Fruit fly (Drosophila melanogaster) whole organism, embryonic: Measurements from ENCODE around the gene Sgt1.

Source experiments
- BEAF-32 ChIP-seq: fragments of 200-800 bp; sonication (Bioruptor generic); optimal IDR thresholded peaks from 3 replicates; lab custom pipeline; 2017; ENCODE audit warnings: missing biosample characterization, missing genetic modification characterization, mild to moderate bottlenecking, moderate library complexity, missing genetic modification reagents
- C15 ChIP-seq: fragments of 200-800 bp; sonication (Bioruptor generic); IDR thresholded peaks from 3 replicates; pipeline ENCODE4 v1.3.6; 2022; ENCODE audit warnings: missing biosample characterization, missing genetic modification characterization
- CG10147 ChIP-seq: fragments of 200-800 bp; sonication (Bioruptor generic); optimal IDR thresholded peaks from 2 replicates; lab custom pipeline; 2019; ENCODE audit warnings: missing biosample characterization, mild to moderate bottlenecking, missing genetic modification characterization, moderate library complexity
- CG13287 ChIP-seq: fragments of 200-800 bp; sonication (Bioruptor generic); IDR thresholded peaks from 2 replicates; pipeline ENCODE4 v1.3.6; 2022; ENCODE audit warnings: missing biosample characterization, missing genetic modification characterization; ENCODE audit not compliant: partially characterized antibody
- CG13296 ChIP-seq: fragments of 200-800 bp; sonication (Bioruptor generic); optimal IDR thresholded peaks from 3 replicates; lab custom pipeline; 2018; ENCODE audit warnings: missing biosample characterization, mild to moderate bottlenecking, missing genetic modification characterization
- CG1603 ChIP-seq: fragments of 200-800 bp; sonication (Bioruptor generic); optimal IDR thresholded peaks from 2 replicates; lab custom pipeline; 2019; ENCODE audit warnings: missing biosample characterization, mild to moderate bottlenecking, missing genetic modification characterization, moderate library complexity
- CG17361 ChIP-seq: fragments of 200-800 bp; sonication (Bioruptor generic); IDR thresholded peaks from 3 replicates; pipeline ENCODE4 v1.3.6; 2022; ENCODE audit warnings: missing biosample characterization, missing genetic modification characterization
- CG17385 ChIP-seq: fragments of 200-800 bp; sonication (Bioruptor generic); optimal IDR thresholded peaks from 3 replicates; lab custom pipeline; 2018; ENCODE audit warnings: missing biosample characterization, mild to moderate bottlenecking, missing genetic modification characterization
- CG18599 ChIP-seq: fragments of 200-800 bp; sonication (Bioruptor generic); optimal IDR thresholded peaks from 3 replicates; lab custom pipeline; 2017; ENCODE audit warnings: missing biosample characterization, missing genetic modification characterization, mild to moderate bottlenecking, moderate library complexity, missing genetic modification reagents
- CG31388 ChIP-seq: fragments of 200-800 bp; sonication (Bioruptor generic); optimal IDR thresholded peaks from 2 replicates; lab custom pipeline; 2016; ENCODE audit warnings: missing biosample characterization, missing genetic modification characterization
- CG3281 ChIP-seq: fragments of 200-800 bp; sonication (Bioruptor generic); optimal IDR thresholded peaks from 3 replicates; lab custom pipeline; 2017; ENCODE audit warnings: missing biosample characterization, mild to moderate bottlenecking, missing genetic modification characterization
- CG4360 ChIP-seq: fragments of 200-800 bp; sonication (Bioruptor generic); IDR thresholded peaks from 2 replicates; pipeline ENCODE4 v1.3.6; 2022; ENCODE audit warnings: missing biosample characterization, missing genetic modification characterization
- CG4617 ChIP-seq: fragments of 200-800 bp; sonication (Bioruptor generic); optimal IDR thresholded peaks from 3 replicates; lab custom pipeline; 2016; ENCODE audit warnings: missing biosample characterization, missing genetic modification characterization, borderline replicate concordance
- CG8924 ChIP-seq: fragments of 200-800 bp; optimal IDR thresholded peaks from 3 replicates; lab custom pipeline; 2019; ENCODE audit warnings: missing biosample characterization, mild to moderate bottlenecking, missing genetic modification characterization, moderate library complexity
- CG9797 ChIP-seq: fragments of 200-800 bp; sonication (Bioruptor generic); optimal IDR thresholded peaks from 3 replicates; lab custom pipeline; 2018; ENCODE audit warnings: missing biosample characterization, mild to moderate bottlenecking, missing genetic modification characterization
- Dll ChIP-seq: fragments of 200-800 bp; sonication (Bioruptor generic); IDR thresholded peaks from 4 replicates; pipeline ENCODE4 v1.3.6; 2022; ENCODE audit warnings: missing biosample characterization, missing genetic modification characterization; ENCODE audit not compliant: partially characterized antibody
- Doc3 ChIP-seq: fragments of 200-800 bp; sonication (Bioruptor generic); IDR thresholded peaks from 3 replicates; pipeline ENCODE4 v1.3.6; 2022; ENCODE audit warnings: missing biosample characterization, missing genetic modification characterization; ENCODE audit not compliant: partially characterized antibody
- Dp ChIP-seq: fragments of 200-800 bp; sonication (Bioruptor generic); optimal IDR thresholded peaks from 2 replicates; lab custom pipeline; 2018; ENCODE audit warnings: missing biosample characterization, mild to moderate bottlenecking, missing genetic modification characterization, moderate library complexity
- Dref ChIP-seq: fragments of 200-800 bp; sonication (Bioruptor generic); IDR thresholded peaks from 2 replicates; pipeline ENCODE4 v1.3.6; 2022; ENCODE audit warnings: missing biosample characterization, missing genetic modification characterization
- E2f2 ChIP-seq: fragments of 200-800 bp; sonication (Bioruptor generic); IDR thresholded peaks from 2 replicates; pipeline ENCODE4 v1.3.6; 2022; ENCODE audit warnings: missing biosample characterization, missing genetic modification characterization
- HmgZ ChIP-seq: fragments of 200-800 bp; sonication (Bioruptor generic); optimal IDR thresholded peaks from 2 replicates; lab custom pipeline; 2018; ENCODE audit warnings: missing biosample characterization, mild to moderate bottlenecking, missing genetic modification characterization
- MBD-R2 ChIP-seq: fragments of 200-800 bp; sonication (Bioruptor generic); IDR thresholded peaks from 2 replicates; pipeline ENCODE4 v1.3.6; 2022; ENCODE audit warnings: missing biosample characterization, missing genetic modification characterization
- MESR4 ChIP-seq: fragments of 200-800 bp; sonication (Bioruptor generic); optimal IDR thresholded peaks from 2 replicates; lab custom pipeline; 2018; ENCODE audit warnings: missing biosample characterization, mild to moderate bottlenecking, missing genetic modification characterization, moderate library complexity
- Pdp1 ChIP-seq, 2 experiments: fragments of 200-800 bp; sonication (Bioruptor generic); optimal IDR thresholded peaks; 3 replicates each; lab custom pipeline; 2016; ENCODE audit warnings: missing biosample characterization in 2 of 2, missing genetic modification characterization in 2 of 2, mild to moderate bottlenecking in 1 of 2, moderate library complexity in 1 of 2
- Scr ChIP-seq: fragments of 200-800 bp; sonication (Bioruptor generic); IDR thresholded peaks from 2 replicates; pipeline ENCODE4 v1.3.6; 2022; ENCODE audit warnings: missing biosample characterization, missing genetic modification characterization; ENCODE audit not compliant: partially characterized antibody
- Sry-δ ChIP-seq: fragments of 200-800 bp; sonication (Bioruptor generic); optimal IDR thresholded peaks from 2 replicates; lab custom pipeline; 2016; ENCODE audit warnings: missing biosample characterization, missing genetic modification characterization
- Taf1 ChIP-seq: fragments of 200-800 bp; sonication (Bioruptor generic); IDR thresholded peaks from 2 replicates; pipeline ENCODE4 v1.3.6; 2022; ENCODE audit warnings: missing biosample characterization, missing genetic modification characterization
- az2 ChIP-seq: fragments of 200-800 bp; sonication (Bioruptor generic); optimal IDR thresholded peaks from 3 replicates; lab custom pipeline; 2016; ENCODE audit warnings: missing biosample characterization, missing genetic modification characterization
- caup ChIP-seq: fragments of 200-800 bp; sonication (Bioruptor generic); optimal IDR thresholded peaks from 3 replicates; lab custom pipeline; 2017; ENCODE audit warnings: missing biosample characterization, mild to moderate bottlenecking, missing genetic modification characterization, moderate library complexity; ENCODE audit not compliant: severe bottlenecking
- chm ChIP-seq: fragments of 200-800 bp; sonication (Bioruptor generic); IDR thresholded peaks from 2 replicates; pipeline ENCODE4 v1.3.6; 2022; ENCODE audit warnings: missing biosample characterization, missing genetic modification characterization
- gfzf ChIP-seq: fragments of 200-800 bp; sonication (Bioruptor generic); optimal IDR thresholded peaks from 2 replicates; lab custom pipeline; 2016; ENCODE audit warnings: missing biosample characterization, mild to moderate bottlenecking, missing genetic modification characterization, moderate library complexity
- kah ChIP-seq: fragments of 200-800 bp; sonication (Bioruptor generic); optimal IDR thresholded peaks from 2 replicates; lab custom pipeline; 2018; ENCODE audit warnings: missing biosample characterization, mild to moderate bottlenecking, missing genetic modification characterization
- knrl ChIP-seq: fragments of 200-800 bp; sonication (Bioruptor generic); IDR thresholded peaks from 3 replicates; pipeline ENCODE4 v1.3.6; 2022; ENCODE audit warnings: missing biosample characterization, missing genetic modification characterization; ENCODE audit not compliant: partially characterized antibody
- onecut ChIP-seq: fragments of 200-800 bp; sonication (Bioruptor generic); IDR thresholded peaks from 2 replicates; pipeline ENCODE4 v1.3.6; 2022; ENCODE audit warnings: missing biosample characterization, missing genetic modification characterization
- pzg ChIP-seq: fragments of 200-800 bp; sonication (Bioruptor generic); optimal IDR thresholded peaks from 3 replicates; lab custom pipeline; 2018; ENCODE audit warnings: missing biosample characterization, mild to moderate bottlenecking, missing genetic modification characterization, moderate library complexity
- row ChIP-seq: fragments of 200-800 bp; sonication (Bioruptor generic); IDR thresholded peaks from 3 replicates; pipeline ENCODE4 v1.3.6; 2022; ENCODE audit warnings: missing biosample characterization, missing genetic modification characterization
- stwl ChIP-seq: fragments of 200-800 bp; sonication (Bioruptor generic); optimal IDR thresholded peaks from 3 replicates; lab custom pipeline; 2018; ENCODE audit warnings: missing biosample characterization, mild to moderate bottlenecking, missing genetic modification characterization, moderate library complexity
- tin ChIP-seq: fragments of 200-800 bp; sonication (Bioruptor generic); optimal IDR thresholded peaks from 3 replicates; lab custom pipeline; 2016; ENCODE audit warnings: missing biosample characterization, missing genetic modification characterization
- tna ChIP-seq: fragments of 200-800 bp; sonication (Bioruptor generic); IDR thresholded peaks from 2 replicates; pipeline ENCODE4 v1.3.6; 2022; ENCODE audit warnings: missing biosample characterization, missing genetic modification characterization; ENCODE audit not compliant: partially characterized antibody
- tup ChIP-seq: fragments of 200-800 bp; sonication (Bioruptor generic); optimal IDR thresholded peaks from 2 replicates; lab custom pipeline; 2016; ENCODE audit warnings: missing biosample characterization, mild to moderate bottlenecking, missing genetic modification characterization, moderate library complexity
- unc-4 ChIP-seq: fragments of 200-800 bp; sonication (Bioruptor generic); IDR thresholded peaks from 2 replicates; pipeline ENCODE4 v1.3.6; 2022; ENCODE audit warnings: missing biosample characterization, missing genetic modification characterization; ENCODE audit not compliant: partially characterized antibody
- z ChIP-seq: fragments of 200-800 bp; sonication (Bioruptor generic); IDR thresholded peaks from 3 replicates; pipeline ENCODE4 v1.3.6; 2022; ENCODE audit warnings: missing biosample characterization, missing genetic modification characterization

The Sgt1 gene

dm6 chr3R:8344174-8344573, 39.1 kb upstream of the Sgt1 start, which contains the start of gene DppIII (continued):
- TF ChIP-seq CG4617 (no peak), tup (GFP tag; lab: Kevin White, UChicago) (no peak), unc-4 (GFP tag; lab: Robert Waterston, UW) (0 out of 2 replicates have a peak, but pooled peaks have one; percentile 27), Taf1 (GFP tag; lab: Robert Waterston, UW) (no peak), Scr (GFP tag; lab: Robert Waterston, UW) (0 out of 2 replicates have a peak, but pooled peaks have one; percentile 25), gfzf (GFP tag; lab: Kevin White, UChicago) (peak; percentile 65), Dp (peak; percentile 78), E2f2 (GFP tag; lab: Robert Waterston, UW) (peak; percentile 86), CG18599 (GFP tag; lab: Kevin White, UChicago) (no peak), BEAF-32 (peak; percentile 39), CG4360 (GFP tag; lab: Robert Waterston, UW) (no peak)

- TF ChIP-seq Doc3, result 0 out of 3 replicates have a peak, but pooled peaks have one; percentile 18
- no peak for TF ChIP-seq z
- TF ChIP-seq CG13287 (GFP tag; lab: Robert Waterston, UW), result 0 out of 2 replicates have a peak, but pooled peaks have one; percentile 19
- peak; percentile 4 for TF ChIP-seq kah (GFP tag; lab: Kevin White, UChicago)
- TF ChIP-seq Pdp1 (GFP tag; optimal IDR thresholded peaks at IDR 0.05; lab: Kevin White, UChicago), result peak in 1 of 2 experiments; percentile 20
- peak; percentile 73 for TF ChIP-seq MBD-R2 (GFP tag; lab: Robert Waterston, UW)
- no peak for TF ChIP-seq CG17361 (GFP tag; lab: Robert Waterston, UW)
- no peak for TF ChIP-seq tna (GFP tag; lab: Robert Waterston, UW)
- peak; percentile 37 for TF ChIP-seq pzg (GFP tag; lab: Kevin White, UChicago)
- TF ChIP-seq Sry-δ (GFP tag; lab: Kevin White, UChicago), result peak; percentile 13
- TF ChIP-seq CG1603 (tag; lab: Kevin White, UChicago), result peak; percentile 14
- TF ChIP-seq HmgZ (tag; lab: Kevin White, UChicago), result peak; percentile 13
- TF ChIP-seq knrl (GFP tag; lab: Robert Waterston, UW), result 0 out of 3 replicates have a peak, but pooled peaks have one; percentile 27
- TF ChIP-seq C15 (GFP tag; lab: Robert Waterston, UW), result no peak
- TF ChIP-seq Scr (GFP tag; lab: Robert Waterston, UW), result peak; percentile 46; the same call in 1 of the 2 replicates
- TF ChIP-seq BEAF-32, result peak; percentile 33
- TF ChIP-seq row (GFP tag; lab: Robert Waterston, UW), result peak; percentile 42; the same call in 2 of the 3 replicates
- TF ChIP-seq az2 (GFP tag; lab: Kevin White, UChicago), result no peak
- peak; percentile 24 for TF ChIP-seq CG4617
- no peak for TF ChIP-seq caup
- no peak for TF ChIP-seq CG8924
- TF ChIP-seq CG3281, result no peak
- TF ChIP-seq gfzf (GFP tag; lab: Kevin White, UChicago), result peak; percentile 60
- TF ChIP-seq chm (GFP tag; lab: Robert Waterston, UW), result no peak
- peak; percentile 14 for TF ChIP-seq stwl (tag; lab: Kevin White, UChicago)
- no peak for TF ChIP-seq CG10147 (GFP tag; lab: Kevin White, UChicago)
- peak; percentile 21 for TF ChIP-seq CG9797
- peak; percentile 44 for TF ChIP-seq MESR4 (GFP tag; lab: Kevin White, UChicago)
- peak; percentile 32; the same call in 1 of the 2 replicates for TF ChIP-seq Dref (GFP tag; lab: Robert Waterston, UW)
- TF ChIP-seq onecut (GFP tag; lab: Robert Waterston, UW), result peak; percentile 89
- no peak for TF ChIP-seq CG13296
- TF ChIP-seq E2f2 (GFP tag; lab: Robert Waterston, UW), result peak; percentile 71
- peak; percentile 58 for TF ChIP-seq Dp
- no peak for TF ChIP-seq tin (GFP tag; lab: Kevin White, UChicago)
- TF ChIP-seq CG31388, result no peak
- peak; percentile 92 for TF ChIP-seq CG17385 (GFP tag; lab: Kevin White, UChicago)
- TF ChIP-seq Dll (GFP tag; lab: Robert Waterston, UW), result 0 out of 4 replicates have a peak, but pooled peaks have one; percentile 17
Measured at dm6 chr3R:8343251-8343744, 38.2 kb upstream of the Sgt1 start, which contains the start of the genes PNKP and COX7AL. Gene PNKP, minus strand, starts transcription at chr3R:8343516. Gene COX7AL, plus strand, starts transcription at chr3R:8343669.
